Fruit fly (Drosophila melanogaster) whole organism, adult: Measurements from ENCODE around the gene vsg.
A peak's percentile ranks its signal among the peaks of the same experiment; 100 is the strongest.

ENCODE experiments used
- Hr96 ChIP-seq: fragments of 200-800 bp; sonication (Bioruptor generic); optimal IDR thresholded peaks from 2 replicates; lab custom pipeline; 2016; ENCODE audit warnings: missing biosample characterization, missing genetic modification characterization
- kay ChIP-seq: fragments of 200-800 bp; sonication (Bioruptor generic); peaks from one replicate; lab custom pipeline; 2016; ENCODE audit warnings: missing biosample characterization, missing genetic modification characterization, borderline replicate concordance
- tj ChIP-seq: fragments of 200-800 bp; sonication (Bioruptor generic); optimal IDR thresholded peaks from 3 replicates; lab custom pipeline; 2017; ENCODE audit warnings: missing biosample characterization, mild to moderate bottlenecking, missing genetic modification characterization, moderate library complexity

DNA sequence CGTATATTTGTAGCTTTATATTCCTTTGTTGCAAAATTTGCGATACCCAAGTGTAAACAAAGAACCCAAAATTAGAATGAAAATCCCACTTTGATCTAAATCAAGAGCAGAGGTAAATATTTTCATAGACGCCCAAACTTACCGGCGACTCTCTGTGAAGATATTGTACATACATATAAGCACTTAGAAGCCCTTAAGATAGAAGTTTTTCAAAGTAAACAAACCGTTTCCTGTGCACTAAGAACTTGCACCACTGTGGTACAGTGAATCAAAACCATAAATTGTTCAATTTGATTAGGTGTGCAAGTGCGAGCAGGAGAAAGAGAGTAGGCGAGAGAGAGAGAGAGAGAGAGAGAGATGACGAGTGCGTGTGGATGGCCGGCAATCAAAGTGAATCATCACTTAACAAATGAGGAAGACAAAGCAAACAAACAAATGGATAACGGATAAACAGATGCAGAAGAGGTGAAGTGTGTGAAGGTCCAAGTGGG, 36.1 kb upstream of the vsg start:
- TF ChIP-seq kay = peak; percentile 89
- no peak for TF ChIP-seq Hr96 (GFP tag; lab: Kevin White, UChicago)
- TF ChIP-seq tj (GFP tag; lab: Kevin White, UChicago) = no peak
